Fruit fly (Drosophila melanogaster) whole organism, wandering third instar larva: ENCODE results near the gene CG7272.

Experiments
- Abd-B ChIP-seq: fragments of >200 bp; optimal IDR thresholded peaks from 2 replicates; lab custom pipeline; 2017; ENCODE audit warnings: missing biosample characterization, missing genetic modification characterization
- GATAd ChIP-seq: sonication (Bioruptor generic); optimal IDR thresholded peaks from 2 replicates; lab custom pipeline; 2016; ENCODE audit warnings: missing biosample characterization, missing genetic modification characterization
- Sp1 ChIP-seq: fragments of 200-800 bp; sonication (Bioruptor generic); optimal IDR thresholded peaks from 3 replicates; lab custom pipeline; 2019; ENCODE audit warnings: missing biosample characterization, mild to moderate bottlenecking, missing genetic modification characterization, moderate library complexity

DNA sequence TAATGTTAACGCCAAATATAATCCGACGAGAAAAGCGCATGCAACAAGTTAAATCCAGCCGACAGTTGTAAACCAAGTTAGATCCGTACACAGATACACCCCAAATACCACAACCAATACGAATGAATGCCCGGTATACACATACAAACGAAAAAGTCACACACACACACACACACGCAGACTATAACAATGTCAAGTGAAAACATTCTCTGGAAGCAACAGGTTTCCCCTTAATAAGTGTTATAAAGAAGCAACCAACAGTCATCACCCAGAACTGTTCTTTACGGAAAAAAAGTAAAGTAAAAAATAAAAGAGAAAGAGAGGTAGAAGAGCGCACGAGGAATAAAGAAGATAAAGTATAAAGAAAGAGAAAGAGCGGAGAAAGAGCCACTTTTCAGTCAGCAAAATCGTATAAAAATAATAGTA is 35.1 kb downstream of the CG7272 start:
- TF ChIP-seq GATAd = no peak
- no peak for TF ChIP-seq Abd-B (GFP tag; lab: Kevin White, UChicago)
- no peak for TF ChIP-seq Sp1
